Fruit fly (Drosophila melanogaster) whole organism, embryonic: ENCODE data around the gene CG42784.

Experiments used
- Aef1 ChIP-seq: fragments of 200-800 bp; sonication (Bioruptor generic); IDR thresholded peaks from 3 replicates; pipeline ENCODE4 v1.3.6; 2022; ENCODE audit warnings: missing biosample characterization, missing genetic modification characterization
- Awh ChIP-seq: fragments of 200-800 bp; sonication (Bioruptor generic); IDR thresholded peaks from 2 replicates; pipeline ENCODE4, ENCODE4 v1.3.6; 2022; ENCODE audit warnings: missing biosample characterization, missing genetic modification characterization
- B-H2 ChIP-seq: fragments of 200-800 bp; sonication (Bioruptor generic); optimal IDR thresholded peaks from 2 replicates; lab custom pipeline; 2018; ENCODE audit warnings: missing biosample characterization, mild to moderate bottlenecking, missing genetic modification characterization
- CG10959 ChIP-seq: fragments of 200-800 bp; sonication (Bioruptor generic); IDR thresholded peaks from 2 replicates; pipeline ENCODE4 v1.3.6; 2022; ENCODE audit warnings: missing biosample characterization, missing genetic modification characterization
- CG10979 ChIP-seq: fragments of 200-800 bp; sonication (Bioruptor generic); optimal IDR thresholded peaks from 2 replicates; lab custom pipeline; 2018; ENCODE audit warnings: missing biosample characterization, mild to moderate bottlenecking, missing genetic modification characterization, moderate library complexity
- CG11723 ChIP-seq: fragments of 200-800 bp; sonication (Bioruptor generic); optimal IDR thresholded peaks from 2 replicates; lab custom pipeline; 2017; ENCODE audit warnings: missing biosample characterization, mild to moderate bottlenecking, missing genetic modification characterization
- CG12744 ChIP-seq: fragments of 200-800 bp; sonication (Bioruptor generic); optimal IDR thresholded peaks from 2 replicates; lab custom pipeline; 2016; ENCODE audit warnings: missing biosample characterization, missing genetic modification characterization
- CG14014 ChIP-seq: fragments of 200-800 bp; sonication (Bioruptor generic); IDR thresholded peaks from 2 replicates; pipeline ENCODE4 v1.3.6; 2022; ENCODE audit warnings: missing biosample characterization, missing genetic modification characterization
- CG15011 ChIP-seq: fragments of 200-800 bp; sonication (Bioruptor generic); optimal IDR thresholded peaks from 3 replicates; lab custom pipeline; 2018; ENCODE audit warnings: missing biosample characterization, mild to moderate bottlenecking, missing genetic modification characterization
- CG18599 ChIP-seq: fragments of 200-800 bp; sonication (Bioruptor generic); optimal IDR thresholded peaks from 3 replicates; lab custom pipeline; 2017; ENCODE audit warnings: missing biosample characterization, missing genetic modification characterization, mild to moderate bottlenecking, moderate library complexity, missing genetic modification reagents
- CG18619 ChIP-seq: fragments of 200-800 bp; sonication (Bioruptor generic); optimal IDR thresholded peaks from 3 replicates; lab custom pipeline; 2017; ENCODE audit warnings: missing biosample characterization, mild to moderate bottlenecking, missing genetic modification characterization
- CG31224 ChIP-seq: fragments of 200-800 bp; sonication (Bioruptor generic); IDR thresholded peaks from 2 replicates; pipeline ENCODE4 v1.3.6; 2022; ENCODE audit warnings: missing biosample characterization, missing genetic modification characterization
- CG31365 ChIP-seq: fragments of 200-800 bp; sonication (Bioruptor generic); optimal IDR thresholded peaks from 2 replicates; lab custom pipeline; 2018; ENCODE audit warnings: missing biosample characterization, mild to moderate bottlenecking, missing genetic modification characterization
- CG32767 ChIP-seq: fragments of 200-800 bp; sonication (Bioruptor generic); IDR thresholded peaks from 2 replicates; pipeline ENCODE4 v1.3.6; 2022; ENCODE audit warnings: missing biosample characterization, missing genetic modification characterization
- CG32772 ChIP-seq: fragments of 200-800 bp; sonication (Bioruptor generic); IDR thresholded peaks from 2 replicates; pipeline ENCODE4 v1.3.6; 2022; ENCODE audit warnings: missing biosample characterization, missing genetic modification characterization
- CG6654 ChIP-seq: fragments of 200-800 bp; sonication (Bioruptor generic); optimal IDR thresholded peaks from 2 replicates; lab custom pipeline; 2017; ENCODE audit warnings: missing biosample characterization, mild to moderate bottlenecking, missing genetic modification characterization
- CG6689 ChIP-seq: fragments of 200-800 bp; sonication (Bioruptor generic); IDR thresholded peaks from 2 replicates; pipeline ENCODE4 v1.3.6; 2022; ENCODE audit warnings: missing biosample characterization, missing genetic modification characterization
- CG7786 ChIP-seq: fragments of 200-800 bp; sonication (Bioruptor generic); optimal IDR thresholded peaks from 2 replicates; lab custom pipeline; 2016; ENCODE audit warnings: missing biosample characterization, missing genetic modification characterization
- CTCF ChIP-seq: fragments of 200-800 bp; sonication (Bioruptor generic); optimal IDR thresholded peaks from 2 replicates; lab custom pipeline; 2017; ENCODE audit warnings: missing biosample characterization, mild to moderate bottlenecking, missing genetic modification characterization, moderate library complexity
- Camta ChIP-seq: fragments of 200-800 bp; sonication (Bioruptor generic); optimal IDR thresholded peaks from 2 replicates; lab custom pipeline; 2016; ENCODE audit warnings: missing biosample characterization, missing genetic modification characterization
- CkIIα-i1 ChIP-seq: fragments of 200-800 bp; sonication (Bioruptor generic); IDR thresholded peaks from 2 replicates; pipeline ENCODE4 v1.3.6; 2022; ENCODE audit warnings: missing biosample characterization, missing genetic modification characterization
- Dek ChIP-seq: fragments of 200-800 bp; sonication (Bioruptor generic); optimal IDR thresholded peaks from 3 replicates; lab custom pipeline; 2019; ENCODE audit warnings: missing biosample characterization, mild to moderate bottlenecking, missing genetic modification characterization, moderate library complexity
- Ets65A ChIP-seq: fragments of 200-800 bp; sonication (Bioruptor generic); peaks from one replicate; lab custom pipeline; 2016; ENCODE audit warnings: missing biosample characterization, missing genetic modification characterization
- HLHmδ ChIP-seq: fragments of 200-800 bp; sonication (Bioruptor generic); optimal IDR thresholded peaks from 2 replicates; lab custom pipeline; 2018; ENCODE audit warnings: missing biosample characterization, mild to moderate bottlenecking, missing genetic modification characterization, moderate library complexity
- Lim3 ChIP-seq: fragments of 200-800 bp; sonication (Bioruptor generic); IDR thresholded peaks from 2 replicates; pipeline ENCODE4 v1.3.6; 2022; ENCODE audit warnings: missing biosample characterization, missing genetic modification characterization
- Med ChIP-seq: fragments of 200-800 bp; sonication (Bioruptor generic); peaks from one replicate; lab custom pipeline; 2016; ENCODE audit warnings: missing biosample characterization, missing genetic modification characterization, mild to moderate bottlenecking, inconsistent platforms, moderate library complexity
- NC2α ChIP-seq: fragments of 200-800 bp; sonication (Bioruptor generic); optimal IDR thresholded peaks from 2 replicates; lab custom pipeline; 2016; ENCODE audit warnings: missing biosample characterization, missing genetic modification characterization
- Nf-YA ChIP-seq: fragments of 200-800 bp; sonication (Bioruptor generic); IDR thresholded peaks from 2 replicates; pipeline ENCODE4 v1.3.6; 2022; ENCODE audit warnings: missing biosample characterization, missing genetic modification characterization
- Rx ChIP-seq: fragments of 200-800 bp; sonication (Bioruptor generic); IDR thresholded peaks from 2 replicates; pipeline ENCODE4 v1.3.6; 2022; ENCODE audit warnings: missing biosample characterization, missing genetic modification characterization
- Sin3A ChIP-seq: fragments of >200 bp; optimal IDR thresholded peaks from 2 replicates; lab custom pipeline; 2018
- Spps ChIP-seq: fragments of 200-800 bp; sonication (Bioruptor generic); optimal IDR thresholded peaks from 2 replicates; lab custom pipeline; 2018; ENCODE audit warnings: missing biosample characterization, mild to moderate bottlenecking, missing genetic modification characterization
- Trl ChIP-seq, 3 experiments: fragments of >200 bp in 2 of 3; fragments of 200-800 bp in 1 of 3; sonication (Bioruptor generic) in 1 of 3; optimal IDR thresholded peaks; 2 replicates in 1 of 3; 3 replicates in 2 of 3; lab custom pipeline; 2016 to 2017; ENCODE audit warnings: missing biosample characterization in 1 of 3, missing genetic modification characterization in 1 of 3
- amos ChIP-seq: fragments of 200-800 bp; sonication (Bioruptor generic); IDR thresholded peaks from 2 replicates; pipeline ENCODE4 v1.3.6; 2022; ENCODE audit warnings: missing biosample characterization, missing genetic modification characterization; ENCODE audit not compliant: partially characterized antibody
- aop ChIP-seq: fragments of 200-800 bp; sonication (Bioruptor generic); IDR thresholded peaks from 2 replicates; pipeline ENCODE4 v1.3.6; 2022; ENCODE audit warnings: missing biosample characterization, missing genetic modification characterization
- chif ChIP-seq, 2 experiments: fragments of 200-800 bp; sonication (Bioruptor generic); optimal IDR thresholded peaks; 3 replicates each; lab custom pipeline; 2016; ENCODE audit warnings: missing biosample characterization in 2 of 2, missing genetic modification characterization in 2 of 2
- chinmo ChIP-seq: fragments of 200-800 bp; sonication (Bioruptor generic); IDR thresholded peaks from 4 replicates; pipeline ENCODE4 v1.3.6; 2022; ENCODE audit warnings: missing biosample characterization, missing genetic modification characterization; ENCODE audit not compliant: partially characterized antibody
- crol ChIP-seq: fragments of 200-800 bp; sonication (Bioruptor generic); IDR thresholded peaks from 2 replicates; pipeline ENCODE4 v1.3.6; 2022; ENCODE audit warnings: missing biosample characterization, missing genetic modification characterization
- ems ChIP-seq: fragments of 200-800 bp; sonication (Bioruptor generic); optimal IDR thresholded peaks from 3 replicates; lab custom pipeline; 2016; ENCODE audit warnings: missing biosample characterization, missing genetic modification characterization
- fd96Cb ChIP-seq: fragments of 200-800 bp; sonication (Bioruptor generic); optimal IDR thresholded peaks from 2 replicates; lab custom pipeline; 2018; ENCODE audit warnings: missing biosample characterization, mild to moderate bottlenecking, missing genetic modification characterization, moderate library complexity
- gce ChIP-seq: fragments of 200-800 bp; sonication (Bioruptor generic); IDR thresholded peaks from 3 replicates; pipeline ENCODE4 v1.3.6; 2022; ENCODE audit warnings: missing biosample characterization, missing genetic modification characterization
- grau ChIP-seq: fragments of 200-800 bp; optimal IDR thresholded peaks from 3 replicates; lab custom pipeline; 2019; ENCODE audit warnings: missing biosample characterization, mild to moderate bottlenecking, missing genetic modification characterization, moderate library complexity
- her ChIP-seq: fragments of 200-800 bp; sonication (Bioruptor generic); optimal IDR thresholded peaks from 2 replicates; lab custom pipeline; 2016; ENCODE audit warnings: missing biosample characterization, missing genetic modification characterization
- hth ChIP-seq: fragments of >200 bp; optimal IDR thresholded peaks from 2 replicates; lab custom pipeline; 2017; ENCODE audit warnings: inconsistent platforms
- jigr1 ChIP-seq: fragments of 200-800 bp; sonication (Bioruptor generic); IDR thresholded peaks from 3 replicates; pipeline ENCODE4 v1.3.6; 2022; ENCODE audit warnings: missing biosample characterization, missing genetic modification characterization
- jing ChIP-seq: fragments of 200-800 bp; sonication (Bioruptor generic); optimal IDR thresholded peaks from 2 replicates; lab custom pipeline; 2018; ENCODE audit warnings: missing biosample characterization, mild to moderate bottlenecking, missing genetic modification characterization
- onecut ChIP-seq: fragments of 200-800 bp; sonication (Bioruptor generic); IDR thresholded peaks from 2 replicates; pipeline ENCODE4 v1.3.6; 2022; ENCODE audit warnings: missing biosample characterization, missing genetic modification characterization
- phol ChIP-seq: fragments of 200-800 bp; sonication (Bioruptor generic); optimal IDR thresholded peaks from 3 replicates; lab custom pipeline; 2018; ENCODE audit warnings: missing biosample characterization, mild to moderate bottlenecking, missing genetic modification characterization, moderate library complexity
- sr ChIP-seq: fragments of 200-800 bp; sonication (Bioruptor generic); IDR thresholded peaks from 3 replicates; pipeline ENCODE4 v1.3.6; 2022; ENCODE audit warnings: missing biosample characterization, missing genetic modification characterization
- ssp ChIP-seq: fragments of 200-800 bp; sonication (Bioruptor generic); IDR thresholded peaks from 2 replicates; pipeline ENCODE4 v1.3.6; 2022; ENCODE audit warnings: missing biosample characterization, missing genetic modification characterization
- ttk ChIP-seq: fragments of 200-800 bp; sonication (Bioruptor generic); IDR thresholded peaks from 2 replicates; pipeline ENCODE4 v2.1.2; 2022; ENCODE audit warnings: missing biosample characterization, missing genetic modification characterization
- twi ChIP-seq: fragments of 200-800 bp; optimal IDR thresholded peaks from 2 replicates; lab custom pipeline; 2019; ENCODE audit warnings: missing biosample characterization, mild to moderate bottlenecking, missing genetic modification characterization, moderate library complexity
- wor ChIP-seq: fragments of 200-800 bp; sonication (Bioruptor generic); IDR thresholded peaks from 2 replicates; pipeline ENCODE4 v1.3.6; 2022; ENCODE audit warnings: missing biosample characterization, missing genetic modification characterization
- zfh1 ChIP-seq: fragments of 200-800 bp; sonication (Bioruptor generic); IDR thresholded peaks from 3 replicates; pipeline ENCODE4 v1.3.6; 2022; ENCODE audit warnings: missing biosample characterization, missing genetic modification characterization

Gene CG42784

dm6 chr2L:13366109-13366747, 49.0 kb upstream of the CG42784 start, which contains the start of the genes Nnp-1 and Grx3 (continued):
- no peak for TF ChIP-seq CG11723
- peak; percentile 34; the same call in 1 of the 2 replicates for TF ChIP-seq ttk (GFP tag; lab: Robert Waterston, UW)
- no peak for TF ChIP-seq HLHmδ (GFP tag; lab: Kevin White, UChicago)
- TF ChIP-seq B-H2: peak; percentile 73
- no peak for TF ChIP-seq CG7786 (GFP tag; lab: Kevin White, UChicago)
- no peak for TF ChIP-seq sr (GFP tag; lab: Robert Waterston, UW)
- TF ChIP-seq CG31365 (tag; lab: Kevin White, UChicago): no peak
- TF ChIP-seq CG6654: no peak
- no peak for TF ChIP-seq onecut
- peak; percentile 39 for TF ChIP-seq CG32772 (GFP tag; lab: Robert Waterston, UW)
- no peak for TF ChIP-seq jigr1
- no peak for TF ChIP-seq Camta (GFP tag; lab: Kevin White, UChicago)
- TF ChIP-seq CG18619 (GFP tag; lab: Kevin White, UChicago): peak; percentile 36
- peak; percentile 81 for TF ChIP-seq Med
- peak; percentile 43 for TF ChIP-seq CG10979 (tag; lab: Kevin White, UChicago)
- peak; percentile 85 for TF ChIP-seq phol (tag; lab: Kevin White, UChicago)
- no peak for TF ChIP-seq CG18599 (GFP tag; lab: Kevin White, UChicago)
- TF ChIP-seq amos (GFP tag; lab: Robert Waterston, UW): no peak
- no peak for TF ChIP-seq CG14014
- no peak for TF ChIP-seq aop (GFP tag; lab: Robert Waterston, UW)
- no peak for TF ChIP-seq CG10959 (GFP tag; lab: Robert Waterston, UW)
- no peak for TF ChIP-seq Awh (GFP tag; lab: Robert Waterston, UW)
- no peak for TF ChIP-seq Nf-YA
- no peak for TF ChIP-seq Spps
- peak; percentile 75 for TF ChIP-seq grau (tag; lab: Kevin White, UChicago)
- no peak for TF ChIP-seq CG12744 (GFP tag; lab: Kevin White, UChicago)
- TF ChIP-seq Rx: no peak
- TF ChIP-seq chinmo (GFP tag; lab: Robert Waterston, UW): no peak
- TF ChIP-seq fd96Cb (tag; lab: Kevin White, UChicago): peak; percentile 15
- no peak for TF ChIP-seq chif (GFP tag; optimal IDR thresholded peaks at IDR 0.05; lab: Kevin White, UChicago)
- TF ChIP-seq CG6689 (GFP tag; lab: Robert Waterston, UW): peak; percentile 49
- peak; percentile 56 for TF ChIP-seq Sin3A (lab: Kevin White, UChicago)
- TF ChIP-seq hth (lab: Kevin White, UChicago): no peak
- TF ChIP-seq CG31224: no peak
- no peak for TF ChIP-seq NC2α (GFP tag; lab: Kevin White, UChicago)
- peak; percentile 26; the same call in 1 of the 2 replicates for TF ChIP-seq CG32767
- TF ChIP-seq gce (GFP tag; lab: Robert Waterston, UW): no peak
- no peak for TF ChIP-seq jing
- peak; percentile 86 for TF ChIP-seq ssp (GFP tag; lab: Robert Waterston, UW)
- no peak for TF ChIP-seq zfh1
- no peak for TF ChIP-seq ems (GFP tag; lab: Kevin White, UChicago)
- TF ChIP-seq twi (tag; lab: Kevin White, UChicago): peak; percentile 59
- TF ChIP-seq CkIIα-i1 (GFP tag; lab: Robert Waterston, UW): no peak
- TF ChIP-seq crol (GFP tag; lab: Robert Waterston, UW): no peak
- TF ChIP-seq wor (GFP tag; lab: Robert Waterston, UW): no peak
- TF ChIP-seq Lim3 (GFP tag; lab: Robert Waterston, UW): no peak
- TF ChIP-seq her (GFP tag; lab: Kevin White, UChicago): peak; percentile 33
- peak; percentile 30; the same call in 2 of the 3 replicates for TF ChIP-seq Aef1 (GFP tag; lab: Robert Waterston, UW)
- TF ChIP-seq Trl (optimal IDR thresholded peaks at IDR 0.05; lab: Kevin White, UChicago): no peak
- TF ChIP-seq Trl (GFP tag; optimal IDR thresholded peaks at IDR 0.05; lab: Kevin White, UChicago): no peak
- TF ChIP-seq CG15011: no peak
- TF ChIP-seq Ets65A (GFP tag; lab: Kevin White, UChicago): peak; percentile 71
- no peak for TF ChIP-seq CTCF (GFP tag; lab: Kevin White, UChicago)
- TF ChIP-seq Dek (tag; lab: Kevin White, UChicago): peak; percentile 55
